Worm (Caenorhabditis elegans): ENCODE data around the gene gtr-1.
A peak's percentile ranks its signal among the peaks of the same experiment; 100 is the strongest.

The gtr-1 gene

DNA sequence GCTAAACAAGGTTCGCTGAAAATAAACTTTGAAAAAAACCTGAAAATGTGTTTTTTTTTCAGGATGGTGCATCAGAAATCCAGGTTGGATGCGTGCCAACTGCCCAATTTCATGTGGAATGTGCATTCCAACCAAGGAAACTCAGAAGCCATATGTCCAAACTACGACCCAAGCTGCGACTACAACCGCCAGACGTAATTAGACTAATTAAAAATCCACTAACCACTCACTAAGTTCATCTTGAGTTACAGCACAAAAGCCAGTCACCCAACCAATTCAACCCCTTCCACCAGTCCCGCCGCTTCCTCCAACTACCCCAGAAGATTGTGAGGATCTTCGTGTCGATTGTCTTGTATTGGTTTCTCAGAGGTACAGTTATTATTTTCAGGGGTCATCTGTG, 23.3 kb upstream of the gtr-1 start:
- TF ChIP-seq tab-1 (GFP tag; IDR thresholded peaks at IDR 0.05) (no peak), T22C8.4 (GFP tag; IDR thresholded peaks at IDR 0.05) (no peak), ref-1 (GFP tag; conservative IDR thresholded peaks at IDR 0.05) (no peak), cog-1 (tag; optimal IDR thresholded peaks at IDR 0.05) (no peak), flt-1 (GFP tag; IDR thresholded peaks at IDR 0.05) (no peak), med-1 (GFP tag; optimal IDR thresholded peaks at IDR 0.05; ENCODE audit: insufficient read depth) (no peak), ztf-23 (GFP tag; IDR thresholded peaks at IDR 0.05) (no peak), klf-2 (GFP tag; conservative IDR thresholded peaks at IDR 0.05) (no peak), ztf-29 (GFP tag; IDR thresholded peaks at IDR 0.05) (no peak)

DNA sequence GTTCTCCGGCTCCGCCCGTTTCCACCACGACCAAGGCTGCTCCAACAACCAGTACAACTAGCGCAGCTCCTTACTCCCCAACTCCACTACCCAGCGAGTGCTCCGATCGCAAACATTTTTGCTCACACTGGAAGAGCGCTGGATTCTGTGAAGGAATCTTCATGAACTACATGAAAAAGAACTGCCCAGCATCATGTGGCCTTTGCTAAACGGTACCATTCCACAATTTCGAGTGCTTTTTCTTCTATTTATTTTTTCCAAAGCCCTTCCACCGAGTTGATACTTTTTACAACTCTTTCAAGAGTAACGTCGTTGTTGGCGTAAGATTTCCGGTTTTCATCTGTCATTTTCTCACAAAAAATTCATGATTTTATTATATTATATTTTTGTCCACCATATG, 22.6 kb upstream of the gtr-1 start:
- no peak for TF ChIP-seq klf-2 (GFP tag; conservative IDR thresholded peaks at IDR 0.05)
- no peak for TF ChIP-seq ztf-23 (GFP tag; IDR thresholded peaks at IDR 0.05)
- no peak for TF ChIP-seq med-1 (GFP tag; optimal IDR thresholded peaks at IDR 0.05; ENCODE audit: insufficient read depth)
- TF ChIP-seq cog-1 (tag; optimal IDR thresholded peaks at IDR 0.05), result no peak
- no peak for TF ChIP-seq tab-1 (GFP tag; IDR thresholded peaks at IDR 0.05)
- TF ChIP-seq ztf-29 (GFP tag; IDR thresholded peaks at IDR 0.05), result no peak
- TF ChIP-seq flt-1 (GFP tag; IDR thresholded peaks at IDR 0.05), result no peak
- no peak for TF ChIP-seq ref-1 (GFP tag; conservative IDR thresholded peaks at IDR 0.05)
- no peak for TF ChIP-seq T22C8.4 (GFP tag; IDR thresholded peaks at IDR 0.05)

ce11 chrX:784853-785252, 17.7 kb upstream of the gtr-1 start, which contains the start of gene T04G9.6:
Gene T04G9.6, minus strand, starts transcription at chrX:784953.
- no peak for TF ChIP-seq med-1 (GFP tag; optimal IDR thresholded peaks at IDR 0.05; ENCODE audit: insufficient read depth)

DNA sequence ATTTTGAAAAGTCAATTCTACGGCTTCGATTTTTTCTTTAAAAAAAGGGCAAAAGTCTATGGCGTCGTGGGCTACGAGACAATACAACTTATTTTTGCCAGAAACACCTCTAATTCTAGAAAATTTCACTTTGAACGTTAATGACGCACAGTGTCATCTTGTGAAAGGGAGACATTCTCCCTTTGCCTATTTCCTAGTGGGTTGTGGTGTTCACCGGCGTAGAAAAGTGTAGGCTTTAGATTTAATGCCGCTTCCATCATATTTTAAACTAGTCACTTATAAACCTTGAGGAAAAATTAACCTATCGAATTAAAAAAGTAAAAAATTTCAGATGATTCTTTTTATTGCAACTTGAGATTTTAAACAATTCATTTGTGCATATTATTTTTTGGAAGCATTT, 17.2 kb upstream of the gtr-1 start:
- no peak for TF ChIP-seq ztf-23 (GFP tag; IDR thresholded peaks at IDR 0.05)
- TF ChIP-seq flt-1 (GFP tag; IDR thresholded peaks at IDR 0.05), result no peak
- TF ChIP-seq ref-1 (GFP tag; conservative IDR thresholded peaks at IDR 0.05), result no peak
- TF ChIP-seq cog-1 (tag; optimal IDR thresholded peaks at IDR 0.05), result no peak

ce11 chrX:787992-788391, 14.6 kb upstream of the gtr-1 start, which contains the start of gene attf-5:
Gene attf-5, plus strand, starts transcription at chrX:788353.
- TF ChIP-seq med-1 (GFP tag; optimal IDR thresholded peaks at IDR 0.05; ENCODE audit: insufficient read depth) (no peak), T22C8.4 (GFP tag; IDR thresholded peaks at IDR 0.05) (peak; percentile 80)

DNA sequence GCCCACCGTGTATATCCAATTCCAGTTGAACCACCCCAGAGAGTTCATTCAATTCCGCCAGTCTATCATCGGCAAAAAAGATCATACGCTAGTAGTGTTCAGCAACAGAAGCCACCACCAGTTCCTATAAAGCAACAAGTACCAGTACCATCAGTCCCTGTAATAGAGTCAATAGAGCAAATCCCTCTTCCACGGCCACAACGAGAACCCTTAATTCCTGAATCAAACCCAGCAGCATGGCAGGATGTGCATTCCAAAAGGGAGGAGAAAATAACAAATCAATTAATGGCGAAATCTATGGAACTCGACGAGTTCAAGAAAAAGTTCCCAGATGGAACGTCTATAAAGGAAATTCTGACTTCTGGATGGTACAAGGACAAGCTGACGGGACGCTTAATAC, 12.7 kb upstream of the gtr-1 start:
- TF ChIP-seq tab-1 (GFP tag; IDR thresholded peaks at IDR 0.05) (no peak), ztf-29 (GFP tag; IDR thresholded peaks at IDR 0.05) (no peak), klf-2 (GFP tag; conservative IDR thresholded peaks at IDR 0.05) (no peak), med-1 (GFP tag; optimal IDR thresholded peaks at IDR 0.05; ENCODE audit: insufficient read depth) (no peak), ref-1 (GFP tag; conservative IDR thresholded peaks at IDR 0.05) (no peak), cog-1 (tag; optimal IDR thresholded peaks at IDR 0.05) (no peak), flt-1 (GFP tag; IDR thresholded peaks at IDR 0.05) (no peak), ztf-23 (GFP tag; IDR thresholded peaks at IDR 0.05) (no peak), T22C8.4 (GFP tag; IDR thresholded peaks at IDR 0.05) (no peak)

DNA sequence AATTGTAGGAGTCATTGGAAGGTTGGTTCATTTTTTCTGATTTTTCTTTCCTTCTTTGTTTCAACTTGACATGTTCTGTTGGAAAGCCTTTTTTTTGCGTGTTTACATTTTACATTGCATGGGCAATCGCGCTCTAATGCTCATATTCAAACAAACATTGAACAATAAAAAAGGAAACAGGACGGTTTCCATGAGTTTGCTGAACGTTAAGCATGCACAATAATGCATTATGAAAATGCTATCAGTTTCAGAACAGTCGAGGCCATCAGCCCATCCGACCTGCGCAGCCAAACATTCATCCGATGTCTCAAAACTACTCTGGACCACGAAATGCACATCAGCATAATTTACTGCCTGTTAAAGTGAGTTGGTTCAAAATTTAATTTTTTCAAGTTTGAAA, 12.0 kb upstream of the gtr-1 start:
- no peak for TF ChIP-seq ref-1 (GFP tag; conservative IDR thresholded peaks at IDR 0.05)

ce11 chrX:806515-806914, 3.9 kb downstream of the gtr-1 start:
- TF ChIP-seq tab-1 (GFP tag; IDR thresholded peaks at IDR 0.05), result peak; percentile 83
- 0 out of 2 replicates have a peak, but pooled peaks have one; percentile 16 for TF ChIP-seq ref-1 (GFP tag; conservative IDR thresholded peaks at IDR 0.05)
- TF ChIP-seq T22C8.4 (GFP tag; IDR thresholded peaks at IDR 0.05), result no peak
- TF ChIP-seq klf-2 (GFP tag; conservative IDR thresholded peaks at IDR 0.05), result peak; percentile 87
- peak; percentile 85 for TF ChIP-seq ztf-23 (GFP tag; IDR thresholded peaks at IDR 0.05)
- peak; percentile 73 for TF ChIP-seq ztf-29 (GFP tag; IDR thresholded peaks at IDR 0.05)
- TF ChIP-seq med-1 (GFP tag; optimal IDR thresholded peaks at IDR 0.05; ENCODE audit: insufficient read depth), result peak; percentile 57
- TF ChIP-seq flt-1 (GFP tag; IDR thresholded peaks at IDR 0.05), result peak; percentile 87
- peak; percentile 98 for TF ChIP-seq cog-1 (tag; optimal IDR thresholded peaks at IDR 0.05)

DNA sequence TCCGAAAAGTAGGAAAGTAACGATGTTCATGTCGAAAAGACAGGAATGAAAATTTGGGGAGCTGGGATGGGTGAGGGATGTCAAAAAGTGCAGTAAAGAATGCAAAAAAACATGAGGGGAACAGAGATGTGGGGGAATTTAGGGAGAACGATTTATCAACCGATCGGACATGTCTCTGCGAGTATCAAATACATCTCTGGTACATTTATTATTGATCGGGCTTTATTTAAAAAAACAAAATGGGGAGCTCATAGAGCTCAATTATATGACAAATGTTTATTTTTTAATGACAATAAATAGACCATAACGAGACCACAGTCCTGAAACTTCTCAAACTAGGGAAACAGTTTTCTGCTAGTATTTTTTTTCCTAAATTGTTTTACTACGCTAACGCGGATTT, 8.1 kb downstream of the gtr-1 start, which contains the start of gene F25E2.2:
F25E2.2 (minus strand) TSS at position 101 of the 400 bp plus-strand sequence.
- TF ChIP-seq ztf-23 (GFP tag; IDR thresholded peaks at IDR 0.05) (no peak), klf-2 (GFP tag; conservative IDR thresholded peaks at IDR 0.05) (no peak), cog-1 (tag; optimal IDR thresholded peaks at IDR 0.05) (no peak), ztf-29 (GFP tag; IDR thresholded peaks at IDR 0.05) (no peak), T22C8.4 (GFP tag; IDR thresholded peaks at IDR 0.05) (no peak), ref-1 (GFP tag; conservative IDR thresholded peaks at IDR 0.05) (no peak), flt-1 (GFP tag; IDR thresholded peaks at IDR 0.05) (no peak), med-1 (GFP tag; optimal IDR thresholded peaks at IDR 0.05; ENCODE audit: insufficient read depth) (no peak), tab-1 (GFP tag; IDR thresholded peaks at IDR 0.05) (no peak)

- TF ChIP-seq ref-1 (GFP tag; conservative IDR thresholded peaks at IDR 0.05) (no peak), tab-1 (GFP tag; IDR thresholded peaks at IDR 0.05) (no peak), klf-2 (GFP tag; conservative IDR thresholded peaks at IDR 0.05) (no peak), cog-1 (tag; optimal IDR thresholded peaks at IDR 0.05) (no peak), T22C8.4 (GFP tag; IDR thresholded peaks at IDR 0.05) (no peak), ztf-29 (GFP tag; IDR thresholded peaks at IDR 0.05) (no peak), flt-1 (GFP tag; IDR thresholded peaks at IDR 0.05) (no peak), ztf-23 (GFP tag; IDR thresholded peaks at IDR 0.05) (no peak), med-1 (GFP tag; optimal IDR thresholded peaks at IDR 0.05; ENCODE audit: insufficient read depth) (no peak)
Observed at ce11 chrX:812264-812663, 9.7 kb downstream of the gtr-1 start.

ce11 chrX:813063-813462, 10.5 kb downstream of the gtr-1 start, which contains the start of gene F25E2.3:
Gene F25E2.3, minus strand, starts transcription at chrX:813163.
- TF ChIP-seq cog-1 (tag; optimal IDR thresholded peaks at IDR 0.05) (no peak), tab-1 (GFP tag; IDR thresholded peaks at IDR 0.05) (no peak), med-1 (GFP tag; optimal IDR thresholded peaks at IDR 0.05; ENCODE audit: insufficient read depth) (no peak), T22C8.4 (GFP tag; IDR thresholded peaks at IDR 0.05) (no peak), ztf-23 (GFP tag; IDR thresholded peaks at IDR 0.05) (no peak), flt-1 (GFP tag; IDR thresholded peaks at IDR 0.05) (no peak), klf-2 (GFP tag; conservative IDR thresholded peaks at IDR 0.05) (no peak), ztf-29 (GFP tag; IDR thresholded peaks at IDR 0.05) (no peak), ref-1 (GFP tag; conservative IDR thresholded peaks at IDR 0.05) (no peak)
